Fruit fly (Drosophila melanogaster) whole organism, prepupa: ENCODE measurements around the gene CG31199.

Source experiments
- CG1621 ChIP-seq: fragments of 200-800 bp; sonication (Bioruptor generic); optimal IDR thresholded peaks from 3 replicates; lab custom pipeline; 2018; ENCODE audit warnings: missing biosample characterization, mild to moderate bottlenecking, missing genetic modification characterization
- CG6854 ChIP-seq: fragments of 200-800 bp; sonication (Bioruptor generic); optimal IDR thresholded peaks from 2 replicates; lab custom pipeline; 2017; ENCODE audit warnings: missing biosample characterization, mild to moderate bottlenecking, missing genetic modification characterization
- svp ChIP-seq: fragments of 200-800 bp; sonication (Bioruptor generic); peaks from one replicate; lab custom pipeline; 2016; ENCODE audit warnings: missing biosample characterization, missing genetic modification characterization

DNA sequence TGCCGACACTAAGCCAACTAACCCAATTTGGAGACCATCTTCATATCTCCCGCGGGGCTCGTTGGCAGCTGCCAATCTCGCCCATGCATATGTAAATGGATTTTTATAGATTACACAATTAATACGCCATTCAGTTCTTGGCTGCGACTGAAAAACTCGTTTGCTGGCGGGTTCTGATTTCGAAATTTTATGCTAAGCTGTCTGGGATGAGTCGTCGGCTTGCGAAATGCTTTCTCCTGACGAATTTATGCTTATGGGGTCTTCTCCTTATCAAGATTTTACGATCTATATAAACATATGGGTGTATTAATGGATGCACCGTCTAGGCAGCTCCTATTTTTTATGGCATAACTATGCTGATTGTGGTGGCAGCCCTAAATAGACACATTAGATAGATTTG lies 4.7 kb downstream of the CG31199 start, which contains the start of gene CG17267:
- TF ChIP-seq svp (GFP tag; lab: Kevin White, UChicago) (no peak), CG1621 (tag; lab: Kevin White, UChicago) (no peak), CG6854 (GFP tag; lab: Kevin White, UChicago) (no peak)
